Fruit fly (Drosophila melanogaster) whole organism, embryonic: ENCODE data around the gene RabX4.

Experiments used
- Atf6 ChIP-seq: fragments of 200-800 bp; sonication (Bioruptor generic); IDR thresholded peaks from 2 replicates; pipeline ENCODE4 v1.3.6; 2022; ENCODE audit warnings: missing biosample characterization, missing genetic modification characterization
- Awh ChIP-seq: fragments of 200-800 bp; sonication (Bioruptor generic); IDR thresholded peaks from 2 replicates; pipeline ENCODE4, ENCODE4 v1.3.6; 2022; ENCODE audit warnings: missing biosample characterization, missing genetic modification characterization
- CG10654 ChIP-seq: fragments of 200-800 bp; sonication (Bioruptor generic); optimal IDR thresholded peaks from 2 replicates; lab custom pipeline; 2016; ENCODE audit warnings: missing biosample characterization, missing genetic modification characterization
- CG12744 ChIP-seq: fragments of 200-800 bp; sonication (Bioruptor generic); optimal IDR thresholded peaks from 2 replicates; lab custom pipeline; 2016; ENCODE audit warnings: missing biosample characterization, missing genetic modification characterization
- CG13296 ChIP-seq: fragments of 200-800 bp; sonication (Bioruptor generic); optimal IDR thresholded peaks from 3 replicates; lab custom pipeline; 2018; ENCODE audit warnings: missing biosample characterization, mild to moderate bottlenecking, missing genetic modification characterization
- CG14667 ChIP-seq: fragments of 200-800 bp; sonication (Bioruptor generic); IDR thresholded peaks from 2 replicates; pipeline ENCODE4 v1.3.6; 2022; ENCODE audit warnings: missing biosample characterization, missing genetic modification characterization
- CG14965 ChIP-seq: fragments of 200-800 bp; sonication (Bioruptor generic); optimal IDR thresholded peaks from 2 replicates; lab custom pipeline; 2016; ENCODE audit warnings: missing biosample characterization, missing genetic modification characterization, borderline replicate concordance
- CG1603 ChIP-seq: fragments of 200-800 bp; sonication (Bioruptor generic); optimal IDR thresholded peaks from 2 replicates; lab custom pipeline; 2019; ENCODE audit warnings: missing biosample characterization, mild to moderate bottlenecking, missing genetic modification characterization, moderate library complexity
- CG17328 ChIP-seq: fragments of 200-800 bp; sonication (Bioruptor generic); IDR thresholded peaks from 2 replicates; pipeline ENCODE4 v1.3.6; 2022; ENCODE audit warnings: missing biosample characterization, missing genetic modification characterization
- CG17802 ChIP-seq: fragments of 200-800 bp; sonication (Bioruptor generic); optimal IDR thresholded peaks from 2 replicates; lab custom pipeline; 2018; ENCODE audit warnings: missing biosample characterization, mild to moderate bottlenecking, missing genetic modification characterization, moderate library complexity
- CG18011 ChIP-seq: fragments of 200-800 bp; sonication (Bioruptor generic); optimal IDR thresholded peaks from 2 replicates; lab custom pipeline; 2017; ENCODE audit warnings: missing biosample characterization, missing genetic modification characterization, mild to moderate bottlenecking, moderate library complexity, missing genotype
- CG3065 ChIP-seq: fragments of 200-800 bp; sonication (Bioruptor generic); optimal IDR thresholded peaks from 2 replicates; lab custom pipeline; 2016; ENCODE audit warnings: missing biosample characterization, missing genetic modification characterization
- CG31388 ChIP-seq: fragments of 200-800 bp; sonication (Bioruptor generic); optimal IDR thresholded peaks from 2 replicates; lab custom pipeline; 2016; ENCODE audit warnings: missing biosample characterization, missing genetic modification characterization
- CG31441 ChIP-seq: fragments of 200-800 bp; sonication (Bioruptor generic); IDR thresholded peaks from 2 replicates; pipeline ENCODE4 v1.3.6; 2022; ENCODE audit warnings: missing biosample characterization, missing genetic modification characterization
- CG3281 ChIP-seq: fragments of 200-800 bp; sonication (Bioruptor generic); optimal IDR thresholded peaks from 3 replicates; lab custom pipeline; 2017; ENCODE audit warnings: missing biosample characterization, mild to moderate bottlenecking, missing genetic modification characterization
- CG3407 ChIP-seq: fragments of 200-800 bp; sonication (Bioruptor generic); optimal IDR thresholded peaks from 2 replicates; lab custom pipeline; 2018; ENCODE audit warnings: missing biosample characterization, mild to moderate bottlenecking, missing genetic modification characterization
- CG4360 ChIP-seq: fragments of 200-800 bp; sonication (Bioruptor generic); IDR thresholded peaks from 2 replicates; pipeline ENCODE4 v1.3.6; 2022; ENCODE audit warnings: missing biosample characterization, missing genetic modification characterization
- CG4854 ChIP-seq: fragments of 200-800 bp; sonication (Bioruptor generic); optimal IDR thresholded peaks from 2 replicates; lab custom pipeline; 2016; ENCODE audit warnings: missing biosample characterization, missing genetic modification characterization, inconsistent platforms
- CG7271 ChIP-seq: fragments of 200-800 bp; sonication (Bioruptor generic); optimal IDR thresholded peaks from 2 replicates; lab custom pipeline; 2018; ENCODE audit warnings: missing biosample characterization, mild to moderate bottlenecking, missing genetic modification characterization, moderate library complexity
- CG8089 ChIP-seq: fragments of 200-800 bp; sonication (Bioruptor generic); optimal IDR thresholded peaks from 3 replicates; lab custom pipeline; 2016; ENCODE audit warnings: missing biosample characterization, missing genetic modification characterization
- CG8944 ChIP-seq: fragments of 200-800 bp; sonication (Bioruptor generic); optimal IDR thresholded peaks from 3 replicates; lab custom pipeline; 2016; ENCODE audit warnings: missing biosample characterization, missing genetic modification characterization
- CG9727 ChIP-seq: fragments of 200-800 bp; sonication (Bioruptor generic); optimal IDR thresholded peaks from 3 replicates; lab custom pipeline; 2017; ENCODE audit warnings: missing biosample characterization, mild to moderate bottlenecking, missing genetic modification characterization
- CG9817 ChIP-seq: fragments of 200-800 bp; sonication (Bioruptor generic); optimal IDR thresholded peaks from 2 replicates; lab custom pipeline; 2018; ENCODE audit warnings: missing biosample characterization, mild to moderate bottlenecking, missing genetic modification characterization, moderate library complexity
- Doc2 ChIP-seq: fragments of 200-800 bp; sonication (Bioruptor generic); IDR thresholded peaks from 2 replicates; pipeline ENCODE4 v1.3.6; 2022; ENCODE audit warnings: missing biosample characterization, missing genetic modification characterization
- ERR ChIP-seq: fragments of 200-800 bp; sonication (Bioruptor generic); optimal IDR thresholded peaks from 2 replicates; lab custom pipeline; 2016; ENCODE audit warnings: missing biosample characterization, missing genetic modification characterization
- Ets97D ChIP-seq: fragments of 200-800 bp; sonication (Bioruptor generic); optimal IDR thresholded peaks from 3 replicates; lab custom pipeline; 2016; ENCODE audit warnings: missing biosample characterization, missing genetic modification characterization
- Fer3 ChIP-seq: fragments of 200-800 bp; sonication (Bioruptor generic); optimal IDR thresholded peaks from 2 replicates; lab custom pipeline; 2018; ENCODE audit warnings: missing biosample characterization, mild to moderate bottlenecking, missing genetic modification characterization, moderate library complexity
- Hand ChIP-seq: fragments of 200-800 bp; sonication (Bioruptor generic); optimal IDR thresholded peaks from 2 replicates; lab custom pipeline; 2017; ENCODE audit warnings: mild to moderate bottlenecking, missing biosample characterization, missing genetic modification reagents, missing genetic modification characterization
- Hmr ChIP-seq: fragments of 200-800 bp; sonication (Bioruptor generic); optimal IDR thresholded peaks from 3 replicates; lab custom pipeline; 2017; ENCODE audit warnings: mild to moderate bottlenecking, missing biosample characterization, missing genetic modification reagents, missing genetic modification characterization
- Hr39 ChIP-seq: fragments of >200 bp; optimal IDR thresholded peaks from 2 replicates; lab custom pipeline; 2017
- Lhr ChIP-seq: fragments of 200-800 bp; sonication (Bioruptor generic); optimal IDR thresholded peaks from 3 replicates; lab custom pipeline; 2017; ENCODE audit warnings: mild to moderate bottlenecking, missing biosample characterization, missing genetic modification reagents, missing genetic modification characterization
- Lpt ChIP-seq: fragments of >200 bp; optimal IDR thresholded peaks from 2 replicates; lab custom pipeline; 2018; ENCODE audit warnings: missing biosample characterization, missing genetic modification characterization
- Mad ChIP-seq: fragments of 200-800 bp; sonication (Bioruptor generic); optimal IDR thresholded peaks from 2 replicates; lab custom pipeline; 2016; ENCODE audit warnings: missing biosample characterization, missing genetic modification characterization
- Nf-YB ChIP-seq: fragments of 200-800 bp; sonication (Bioruptor generic); optimal IDR thresholded peaks from 3 replicates; lab custom pipeline; 2019; ENCODE audit warnings: missing biosample characterization, mild to moderate bottlenecking, missing genetic modification characterization, moderate library complexity
- Poxn ChIP-seq: fragments of 200-800 bp; sonication (Bioruptor generic); IDR thresholded peaks from 2 replicates; pipeline ENCODE4 v1.3.6; 2022; ENCODE audit warnings: missing biosample characterization, missing genetic modification characterization
- Rfx ChIP-seq: fragments of 200-800 bp; sonication (Bioruptor generic); IDR thresholded peaks from 2 replicates; pipeline ENCODE4 v1.3.6; 2022; ENCODE audit warnings: missing biosample characterization, missing genetic modification characterization
- Six4 ChIP-seq: fragments of 200-800 bp; sonication (Bioruptor generic); optimal IDR thresholded peaks from 2 replicates; lab custom pipeline; 2016; ENCODE audit warnings: missing biosample characterization, missing genetic modification characterization
- Sox100B ChIP-seq: fragments of 200-800 bp; sonication (Bioruptor generic); optimal IDR thresholded peaks from 3 replicates; lab custom pipeline; 2018; ENCODE audit warnings: missing biosample characterization, mild to moderate bottlenecking, missing genetic modification characterization
- abd-A ChIP-seq: fragments of 200-800 bp; sonication (Bioruptor generic); optimal IDR thresholded peaks from 3 replicates; lab custom pipeline; 2019; ENCODE audit warnings: missing biosample characterization, mild to moderate bottlenecking, missing genetic modification characterization, moderate library complexity
- da ChIP-seq: fragments of 200-800 bp; sonication (Bioruptor generic); optimal IDR thresholded peaks from 2 replicates; lab custom pipeline; 2016; ENCODE audit warnings: missing biosample characterization, missing genetic modification characterization
- dati ChIP-seq: fragments of 200-800 bp; sonication (Bioruptor generic); IDR thresholded peaks from 2 replicates; pipeline ENCODE4 v1.3.6; 2022; ENCODE audit warnings: missing biosample characterization, missing genetic modification characterization
- gsb ChIP-seq: fragments of 200-800 bp; sonication (Bioruptor generic); IDR thresholded peaks from 2 replicates; pipeline ENCODE4 v1.3.6; 2022; ENCODE audit warnings: missing biosample characterization, missing genetic modification characterization
- onecut ChIP-seq: fragments of 200-800 bp; sonication (Bioruptor generic); IDR thresholded peaks from 2 replicates; pipeline ENCODE4 v1.3.6; 2022; ENCODE audit warnings: missing biosample characterization, missing genetic modification characterization
- phol ChIP-seq: fragments of 200-800 bp; sonication (Bioruptor generic); optimal IDR thresholded peaks from 3 replicates; lab custom pipeline; 2018; ENCODE audit warnings: missing biosample characterization, mild to moderate bottlenecking, missing genetic modification characterization, moderate library complexity
- ranshi ChIP-seq: fragments of 200-800 bp; sonication (Bioruptor generic); IDR thresholded peaks from 2 replicates; pipeline ENCODE4 v1.3.6; 2022; ENCODE audit warnings: missing biosample characterization, missing genetic modification characterization
- sisA ChIP-seq: fragments of 200-800 bp; sonication (Bioruptor generic); IDR thresholded peaks from 2 replicates; pipeline ENCODE4 v1.3.6; 2022; ENCODE audit warnings: missing biosample characterization, missing genetic modification characterization
- tio ChIP-seq: fragments of 200-800 bp; sonication (Bioruptor generic); optimal IDR thresholded peaks from 2 replicates; lab custom pipeline; 2017; ENCODE audit warnings: missing biosample characterization, missing genetic modification characterization, inconsistent platforms
- tup ChIP-seq: fragments of 200-800 bp; sonication (Bioruptor generic); optimal IDR thresholded peaks from 2 replicates; lab custom pipeline; 2016; ENCODE audit warnings: missing biosample characterization, mild to moderate bottlenecking, missing genetic modification characterization, moderate library complexity
- twi ChIP-seq: fragments of 200-800 bp; optimal IDR thresholded peaks from 2 replicates; lab custom pipeline; 2019; ENCODE audit warnings: missing biosample characterization, mild to moderate bottlenecking, missing genetic modification characterization, moderate library complexity
- unpg ChIP-seq: fragments of 200-800 bp; sonication (Bioruptor generic); optimal IDR thresholded peaks from 3 replicates; lab custom pipeline; 2018; ENCODE audit warnings: missing biosample characterization, mild to moderate bottlenecking, missing genetic modification characterization, moderate library complexity
- vnd ChIP-seq: fragments of 200-800 bp; sonication (Bioruptor generic); IDR thresholded peaks from 3 replicates; pipeline ENCODE4 v1.3.6; 2022; ENCODE audit warnings: missing biosample characterization, missing genetic modification characterization; ENCODE audit not compliant: partially characterized antibody

Gene RabX4

dm6 chr3R:24787042-24787565 lies 41.1 kb downstream of the RabX4 start, which contains the start of gene CG5805 (continued):
- peak; percentile 91 for TF ChIP-seq CG1603 (tag; lab: Kevin White, UChicago)
- TF ChIP-seq CG8944 = peak; percentile 43
- peak; percentile 61 for TF ChIP-seq CG18011 (GFP tag; lab: Kevin White, UChicago)
- TF ChIP-seq CG31388 = peak; percentile 16
- TF ChIP-seq ranshi (GFP tag; lab: Robert Waterston, UW) = peak; percentile 79
- peak; percentile 59 for TF ChIP-seq Six4 (GFP tag; lab: Kevin White, UChicago)
- no peak for TF ChIP-seq sisA (GFP tag; lab: Robert Waterston, UW)
- TF ChIP-seq CG9727 (GFP tag; lab: Kevin White, UChicago) = peak; percentile 90
- peak; percentile 8 for TF ChIP-seq CG14965 (GFP tag; lab: Kevin White, UChicago)
- TF ChIP-seq Fer3 (tag; lab: Kevin White, UChicago) = peak; percentile 92
- TF ChIP-seq CG14667 (GFP tag; lab: Robert Waterston, UW) = peak; percentile 40; the same call in 1 of the 2 replicates
- peak; percentile 89 for TF ChIP-seq CG7271 (tag; lab: Kevin White, UChicago)
- TF ChIP-seq Hr39 (lab: Kevin White, UChicago) = no peak
- peak; percentile 94 for TF ChIP-seq Rfx (GFP tag; lab: Robert Waterston, UW)
- no peak for TF ChIP-seq Sox100B (GFP tag; lab: Kevin White, UChicago)
- TF ChIP-seq phol (tag; lab: Kevin White, UChicago) = peak; percentile 88
- peak; percentile 92 for TF ChIP-seq CG3281 (GFP tag; lab: Kevin White, UChicago)
- peak; percentile 94 for TF ChIP-seq Hmr (GFP tag; lab: Kevin White, UChicago)
- TF ChIP-seq CG17802 = peak; percentile 82
- peak; percentile 75 for TF ChIP-seq unpg
- TF ChIP-seq Doc2 (GFP tag; lab: Robert Waterston, UW) = 0 out of 2 replicates have a peak, but pooled peaks have one; percentile 44
- peak; percentile 79 for TF ChIP-seq CG3407 (GFP tag; lab: Kevin White, UChicago)
- TF ChIP-seq CG10654 (GFP tag; lab: Kevin White, UChicago) = peak; percentile 76
- TF ChIP-seq CG3065 = peak; percentile 45
- TF ChIP-seq dati (GFP tag; lab: Robert Waterston, UW) = peak; percentile 68
- TF ChIP-seq Lpt (GFP tag; lab: Kevin White, UChicago) = no peak
- TF ChIP-seq abd-A (tag; lab: Kevin White, UChicago) = no peak
- TF ChIP-seq CG12744 (GFP tag; lab: Kevin White, UChicago) = peak; percentile 63
- TF ChIP-seq vnd = no peak
- no peak for TF ChIP-seq twi
- TF ChIP-seq CG4360 = no peak
- peak; percentile 85 for TF ChIP-seq CG9817 (tag; lab: Kevin White, UChicago)
- peak; percentile 43 for TF ChIP-seq ERR (GFP tag; lab: Kevin White, UChicago)
- peak; percentile 89 for TF ChIP-seq CG13296 (GFP tag; lab: Kevin White, UChicago)
- TF ChIP-seq Atf6 (GFP tag; lab: Robert Waterston, UW) = peak; percentile 80
- TF ChIP-seq CG8089 (GFP tag; lab: Kevin White, UChicago) = peak; percentile 65
- peak; percentile 99 for TF ChIP-seq Ets97D (GFP tag; lab: Kevin White, UChicago)
- TF ChIP-seq Nf-YB (GFP tag; lab: Kevin White, UChicago) = no peak
- TF ChIP-seq Mad = peak; percentile 78
- peak; percentile 61 for TF ChIP-seq da (GFP tag; lab: Kevin White, UChicago)
- peak; percentile 10 for TF ChIP-seq Hand (GFP tag; lab: Kevin White, UChicago)
- peak; percentile 79 for TF ChIP-seq Awh (GFP tag; lab: Robert Waterston, UW)
- peak; percentile 82 for TF ChIP-seq onecut (GFP tag; lab: Robert Waterston, UW)
- TF ChIP-seq gsb (GFP tag; lab: Robert Waterston, UW) = peak; percentile 55
- no peak for TF ChIP-seq Poxn (GFP tag; lab: Robert Waterston, UW)
- peak; percentile 85 for TF ChIP-seq CG31441 (GFP tag; lab: Robert Waterston, UW)
- no peak for TF ChIP-seq tup
- TF ChIP-seq CG17328 (GFP tag; lab: Robert Waterston, UW) = peak; percentile 89
- peak; percentile 83 for TF ChIP-seq CG4854
- no peak for TF ChIP-seq tio
- TF ChIP-seq Lhr (GFP tag; lab: Kevin White, UChicago) = peak; percentile 87
